Worm (Caenorhabditis elegans): Measurements from ENCODE around the gene Y42G9A.1.

DNA sequence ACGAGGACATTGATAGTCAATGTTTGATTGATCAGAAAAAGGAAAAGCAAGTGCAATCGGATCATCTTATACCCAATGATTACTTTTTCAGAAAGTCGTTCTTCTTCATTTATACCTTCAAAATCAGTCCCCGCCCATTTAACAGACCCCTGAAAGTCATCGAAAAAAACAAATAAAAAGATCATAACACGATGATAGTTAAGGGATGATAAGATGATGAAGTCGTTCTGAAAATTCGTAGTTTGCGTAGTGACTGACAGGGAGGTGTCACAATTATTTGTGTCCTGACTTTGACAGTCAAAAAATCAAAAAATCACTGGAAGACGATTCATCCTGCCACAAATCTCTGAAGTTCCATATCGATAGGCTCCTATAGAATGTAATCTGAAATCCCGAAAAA lies 44.7 kb downstream of the Y42G9A.1 start, which contains the start of gene ugt-66:
- no peak for TF ChIP-seq ztf-11 (tag; optimal IDR thresholded peaks at IDR 0.05)
- TF ChIP-seq cey-2 (tag; optimal IDR thresholded peaks at IDR 0.05; ENCODE audit: borderline replicate concordance, insufficient read depth), result no peak
- TF ChIP-seq fos-1 (tag; optimal IDR thresholded peaks at IDR 0.05), result no peak
- TF ChIP-seq snpc-4 (tag; optimal IDR thresholded peaks at IDR 0.05), result no peak
- TF ChIP-seq nhr-11 (tag; optimal IDR thresholded peaks at IDR 0.05), result no peak
- no peak for TF ChIP-seq dmd-9 (GFP tag; IDR thresholded peaks at IDR 0.05)
- TF ChIP-seq egl-27 (tag; optimal IDR thresholded peaks at IDR 0.05), result no peak
- no peak for TF ChIP-seq ceh-82 (tag; optimal IDR thresholded peaks at IDR 0.05)
- TF ChIP-seq aly-2 (tag; optimal IDR thresholded peaks at IDR 0.05), result no peak
- no peak for TF ChIP-seq nhr-102 (tag; optimal IDR thresholded peaks at IDR 0.05)
- no peak for TF ChIP-seq nhr-237 (tag; optimal IDR thresholded peaks at IDR 0.05)

Data from whole organism, L4 larva.